Fruit fly (Drosophila melanogaster): ENCODE data around the gene olf413.

dm6 chr3L:22106704-22107103 is 29.2 kb upstream of the olf413 start:
- TF ChIP-seq CG17802 (tag; optimal IDR thresholded peaks at IDR 0.05) (no peak), CrebB (tag; optimal IDR thresholded peaks at IDR 0.05) (no peak), CG6791 (GFP tag; IDR thresholded peaks at IDR 0.05; ENCODE audit: partially characterized antibody) (no peak), eyg (GFP tag; optimal IDR thresholded peaks at IDR 0.05) (no peak), yki (optimal IDR thresholded peaks at IDR 0.05) (no peak), Atf-2 (GFP tag; optimal IDR thresholded peaks at IDR 0.05) (no peak), Oli (tag; optimal IDR thresholded peaks at IDR 0.05) (no peak), gcm2 (GFP tag; optimal IDR thresholded peaks at IDR 0.05) (no peak), CG10431 (GFP tag; optimal IDR thresholded peaks at IDR 0.05) (no peak), YL-1 (GFP tag; optimal IDR thresholded peaks at IDR 0.05) (no peak), CG1602 (GFP tag; optimal IDR thresholded peaks at IDR 0.05) (no peak)
